Worm (Caenorhabditis elegans): Measurements from ENCODE around the gene sphk-1.

sphk-1 gene

DNA sequence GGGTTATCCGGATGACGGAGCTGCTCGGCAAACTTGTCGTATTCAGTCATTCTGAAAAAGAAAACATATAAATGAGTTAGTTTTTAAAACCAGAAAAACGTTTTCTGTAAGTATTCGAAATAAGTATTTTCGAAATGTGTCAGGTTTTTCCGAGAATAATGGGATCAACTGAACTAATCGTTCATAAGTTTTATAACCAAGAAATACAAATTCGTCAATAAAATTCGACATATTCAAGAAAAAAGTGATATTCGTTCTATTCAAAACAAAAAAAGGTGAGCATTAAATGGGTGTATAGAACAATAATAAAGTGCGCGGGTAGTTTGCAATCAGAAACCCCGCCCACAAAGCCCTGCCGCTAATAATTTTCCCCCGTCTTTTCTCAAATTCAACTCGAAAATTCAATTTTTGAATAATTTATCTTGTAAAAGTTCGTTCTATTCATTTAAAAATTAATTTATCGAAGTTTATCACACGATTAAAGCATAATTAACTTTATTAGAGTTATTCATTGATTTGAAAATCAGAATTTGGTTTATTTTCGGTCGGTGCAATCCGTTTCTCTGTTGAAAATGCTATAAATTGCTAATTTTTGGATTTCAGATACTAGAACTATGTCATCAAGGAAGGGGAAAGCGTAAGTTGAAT, 14.9 kb upstream of the sphk-1 start, which contains the start of the genes cyn-11 and T01B7.5:
cyn-11 (minus strand) TSS at position 51 of the 648 bp plus-strand sequence.
T01B7.5 (plus strand) TSS at position 598 of the 648 bp plus-strand sequence.
- TF ChIP-seq ztf-23 (GFP tag; IDR thresholded peaks at IDR 0.05) (peak; percentile 81), T22C8.4 (GFP tag; IDR thresholded peaks at IDR 0.05) (no peak), ztf-29 (GFP tag; IDR thresholded peaks at IDR 0.05) (no peak), klf-2 (GFP tag; conservative IDR thresholded peaks at IDR 0.05) (no peak), cog-1 (tag; optimal IDR thresholded peaks at IDR 0.05) (peak; percentile 10), flt-1 (GFP tag; IDR thresholded peaks at IDR 0.05) (peak; percentile 37), med-1 (GFP tag; optimal IDR thresholded peaks at IDR 0.05; ENCODE audit: insufficient read depth) (peak; percentile 46)

DNA sequence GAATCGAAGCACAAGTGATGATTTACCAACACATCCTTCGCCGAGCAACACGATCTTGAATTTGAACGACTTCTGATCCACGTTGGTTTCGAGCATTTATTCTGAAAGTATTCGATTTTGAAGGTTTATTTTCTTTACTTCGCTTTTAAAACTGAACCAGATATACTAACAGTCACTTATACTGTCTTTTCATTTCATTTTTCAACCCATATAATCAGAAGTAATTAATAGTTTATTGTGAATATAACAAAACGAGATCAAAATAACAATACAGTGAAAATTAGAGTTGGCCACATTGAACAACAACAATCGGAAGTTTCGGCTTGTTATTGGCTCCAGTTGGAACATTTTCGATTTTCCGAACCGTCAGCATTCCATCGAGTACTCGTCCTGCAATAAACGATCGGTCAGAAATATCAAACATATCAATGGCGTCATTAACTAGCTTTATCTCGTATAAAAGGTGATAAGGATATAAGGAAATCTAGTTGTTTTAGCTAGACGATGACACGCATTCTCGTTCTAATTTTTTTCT, 13.5 kb upstream of the sphk-1 start, which contains the start of the genes rab-21 and T01B7.13:
rab-21 (minus strand) TSS at position 101 of the 535 bp plus-strand sequence.
T01B7.13 (plus strand) TSS at position 485 of the 535 bp plus-strand sequence.
- TF ChIP-seq klf-2 (GFP tag; conservative IDR thresholded peaks at IDR 0.05) (no peak), ztf-29 (GFP tag; IDR thresholded peaks at IDR 0.05) (no peak), tab-1 (GFP tag; IDR thresholded peaks at IDR 0.05) (no peak), cog-1 (tag; optimal IDR thresholded peaks at IDR 0.05) (no peak), T22C8.4 (GFP tag; IDR thresholded peaks at IDR 0.05) (no peak), ref-1 (GFP tag; conservative IDR thresholded peaks at IDR 0.05) (no peak), flt-1 (GFP tag; IDR thresholded peaks at IDR 0.05) (no peak), med-1 (GFP tag; optimal IDR thresholded peaks at IDR 0.05; ENCODE audit: insufficient read depth) (no peak), ztf-23 (GFP tag; IDR thresholded peaks at IDR 0.05) (no peak)

DNA sequence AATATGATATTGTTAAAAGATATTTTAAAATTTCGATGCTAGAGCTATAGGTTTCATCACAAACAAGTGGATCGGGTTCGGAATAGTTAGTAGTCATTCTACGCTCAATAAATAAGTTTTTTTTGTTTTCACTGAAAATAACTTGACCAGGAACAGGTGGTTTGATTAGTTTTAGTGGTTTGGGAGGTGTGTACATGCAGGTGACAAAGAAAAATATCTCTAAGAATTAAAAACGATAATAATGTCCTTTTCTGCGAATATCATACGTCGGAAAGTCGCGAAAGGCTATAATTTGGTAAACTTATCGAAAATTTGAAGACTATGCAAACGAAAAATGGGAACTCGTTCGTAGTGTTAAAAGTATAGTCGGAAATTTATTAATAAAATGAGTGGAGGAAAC, 8.8 kb upstream of the sphk-1 start, which contains the start of gene srg-15:
srg-15 (minus strand) TSS at position 101 of the 400 bp plus-strand sequence.
- TF ChIP-seq ztf-23 (GFP tag; IDR thresholded peaks at IDR 0.05) = no peak
- TF ChIP-seq tab-1 (GFP tag; IDR thresholded peaks at IDR 0.05) = no peak
- TF ChIP-seq ztf-29 (GFP tag; IDR thresholded peaks at IDR 0.05) = no peak
- TF ChIP-seq med-1 (GFP tag; optimal IDR thresholded peaks at IDR 0.05; ENCODE audit: insufficient read depth) = no peak
- TF ChIP-seq ref-1 (GFP tag; conservative IDR thresholded peaks at IDR 0.05) = no peak
- no peak for TF ChIP-seq T22C8.4 (GFP tag; IDR thresholded peaks at IDR 0.05)
- TF ChIP-seq cog-1 (tag; optimal IDR thresholded peaks at IDR 0.05) = no peak
- no peak for TF ChIP-seq klf-2 (GFP tag; conservative IDR thresholded peaks at IDR 0.05)
- TF ChIP-seq flt-1 (GFP tag; IDR thresholded peaks at IDR 0.05) = no peak

DNA sequence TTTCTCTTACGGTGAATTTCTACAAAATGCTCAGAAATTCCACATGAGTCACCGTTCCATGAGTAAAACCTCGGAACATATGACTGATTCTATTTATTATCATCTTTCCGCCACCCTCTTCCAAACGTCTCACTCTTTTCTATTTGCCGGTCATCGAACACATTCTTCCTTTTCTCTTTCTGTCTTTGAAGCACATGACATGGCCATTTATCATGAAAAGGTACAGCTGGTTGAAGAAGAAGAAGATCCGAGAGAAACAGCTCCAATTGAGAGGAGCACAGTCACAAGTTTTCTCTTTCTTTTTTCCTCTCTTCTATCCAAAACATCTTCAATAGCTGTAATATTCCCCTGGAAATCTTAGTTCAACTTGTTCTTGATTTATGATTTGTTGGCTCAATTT, 5.6 kb upstream of the sphk-1 start, which contains the start of gene cup-16:
cup-16 (plus strand) TSS at position 132 of the 400 bp plus-strand sequence.
- TF ChIP-seq ztf-29 (GFP tag; IDR thresholded peaks at IDR 0.05) = no peak
- TF ChIP-seq ref-1 (GFP tag; conservative IDR thresholded peaks at IDR 0.05) = no peak
- no peak for TF ChIP-seq cog-1 (tag; optimal IDR thresholded peaks at IDR 0.05)
- TF ChIP-seq med-1 (GFP tag; optimal IDR thresholded peaks at IDR 0.05; ENCODE audit: insufficient read depth) = no peak
- no peak for TF ChIP-seq tab-1 (GFP tag; IDR thresholded peaks at IDR 0.05)
- TF ChIP-seq ztf-23 (GFP tag; IDR thresholded peaks at IDR 0.05) = no peak
- no peak for TF ChIP-seq klf-2 (GFP tag; conservative IDR thresholded peaks at IDR 0.05)
- no peak for TF ChIP-seq T22C8.4 (GFP tag; IDR thresholded peaks at IDR 0.05)
- TF ChIP-seq flt-1 (GFP tag; IDR thresholded peaks at IDR 0.05) = no peak

DNA sequence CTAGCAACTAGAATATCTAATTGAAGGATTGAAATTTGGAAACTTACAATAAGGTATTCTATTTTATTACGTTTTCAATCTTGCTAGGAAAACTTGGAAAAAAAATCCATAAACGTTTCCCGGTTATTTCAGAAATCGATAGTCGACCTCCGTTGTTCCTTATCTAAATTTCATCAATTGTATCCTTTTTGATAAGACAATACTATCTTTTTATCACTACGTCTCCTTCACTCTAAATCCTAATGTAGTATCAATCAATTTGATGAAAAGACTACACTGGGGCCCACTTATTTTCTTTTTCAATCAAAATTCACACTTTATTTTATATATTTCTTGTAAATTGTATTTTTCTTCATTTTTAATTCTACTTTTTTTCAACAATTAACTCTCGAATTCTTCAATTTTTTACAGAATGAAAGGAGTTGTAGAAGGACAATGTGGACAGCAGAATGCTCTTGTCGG, 3.0 kb upstream of the sphk-1 start, which contains the start of gene prx-5:
prx-5 (plus strand) TSS at position 412 of the 462 bp plus-strand sequence.
- TF ChIP-seq ref-1 (GFP tag; conservative IDR thresholded peaks at IDR 0.05) = no peak
- no peak for TF ChIP-seq ztf-29 (GFP tag; IDR thresholded peaks at IDR 0.05)
- no peak for TF ChIP-seq ztf-23 (GFP tag; IDR thresholded peaks at IDR 0.05)
- TF ChIP-seq cog-1 (tag; optimal IDR thresholded peaks at IDR 0.05) = no peak
- no peak for TF ChIP-seq klf-2 (GFP tag; conservative IDR thresholded peaks at IDR 0.05)
- no peak for TF ChIP-seq med-1 (GFP tag; optimal IDR thresholded peaks at IDR 0.05; ENCODE audit: insufficient read depth)
- TF ChIP-seq tab-1 (GFP tag; IDR thresholded peaks at IDR 0.05) = no peak
- TF ChIP-seq T22C8.4 (GFP tag; IDR thresholded peaks at IDR 0.05) = no peak
- TF ChIP-seq flt-1 (GFP tag; IDR thresholded peaks at IDR 0.05) = no peak

DNA sequence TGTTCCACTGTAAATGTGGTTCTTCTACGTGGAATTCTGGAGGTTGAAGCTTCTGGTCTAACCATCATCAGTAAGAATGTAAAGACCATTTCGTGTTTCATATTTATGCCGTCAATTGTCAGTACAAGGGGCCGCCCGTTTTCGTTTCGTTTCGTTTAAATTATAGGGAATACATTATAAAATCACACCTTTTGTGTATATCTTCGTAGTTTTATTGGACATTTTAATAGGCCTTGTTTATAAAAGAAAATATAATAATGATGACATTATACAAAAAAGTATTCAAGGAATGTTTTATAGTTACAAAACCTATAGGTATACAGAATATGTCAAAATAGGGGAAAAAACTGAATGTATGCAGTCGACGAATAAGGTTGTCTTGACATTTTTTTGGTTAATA, 2.3 kb upstream of the sphk-1 start, which contains the start of gene ceh-7:
ceh-7 (minus strand) TSS at position 101 of the 400 bp plus-strand sequence.
- TF ChIP-seq T22C8.4 (GFP tag; IDR thresholded peaks at IDR 0.05) (no peak), cog-1 (tag; optimal IDR thresholded peaks at IDR 0.05) (no peak), ztf-29 (GFP tag; IDR thresholded peaks at IDR 0.05) (no peak), flt-1 (GFP tag; IDR thresholded peaks at IDR 0.05) (no peak), ref-1 (GFP tag; conservative IDR thresholded peaks at IDR 0.05) (no peak)

DNA sequence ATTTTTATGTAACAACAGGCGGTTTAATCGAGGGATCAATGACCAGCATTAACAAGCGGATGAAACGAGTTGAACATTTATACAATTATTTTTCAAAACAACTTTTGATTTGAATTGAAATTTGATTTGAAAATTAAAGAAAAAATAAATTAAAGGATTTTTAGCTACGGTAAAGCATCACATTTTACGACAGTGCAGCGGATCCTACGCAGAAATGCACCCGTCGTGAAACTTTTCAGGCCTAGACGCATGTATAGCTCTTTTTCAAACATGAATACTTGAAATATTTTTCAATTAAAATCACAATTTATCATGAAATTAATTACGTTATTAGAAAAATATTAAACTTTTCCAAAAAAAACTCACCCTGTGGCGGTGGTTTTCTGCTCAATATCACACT, 410 bp downstream of the sphk-1 start:
- TF ChIP-seq cog-1 (tag; optimal IDR thresholded peaks at IDR 0.05) = no peak
- no peak for TF ChIP-seq klf-2 (GFP tag; conservative IDR thresholded peaks at IDR 0.05)
- no peak for TF ChIP-seq ztf-29 (GFP tag; IDR thresholded peaks at IDR 0.05)
- no peak for TF ChIP-seq ztf-23 (GFP tag; IDR thresholded peaks at IDR 0.05)
- TF ChIP-seq tab-1 (GFP tag; IDR thresholded peaks at IDR 0.05) = no peak
- TF ChIP-seq med-1 (GFP tag; optimal IDR thresholded peaks at IDR 0.05; ENCODE audit: insufficient read depth) = no peak
- TF ChIP-seq ref-1 (GFP tag; conservative IDR thresholded peaks at IDR 0.05) = no peak
- no peak for TF ChIP-seq flt-1 (GFP tag; IDR thresholded peaks at IDR 0.05)
- no peak for TF ChIP-seq T22C8.4 (GFP tag; IDR thresholded peaks at IDR 0.05)

DNA sequence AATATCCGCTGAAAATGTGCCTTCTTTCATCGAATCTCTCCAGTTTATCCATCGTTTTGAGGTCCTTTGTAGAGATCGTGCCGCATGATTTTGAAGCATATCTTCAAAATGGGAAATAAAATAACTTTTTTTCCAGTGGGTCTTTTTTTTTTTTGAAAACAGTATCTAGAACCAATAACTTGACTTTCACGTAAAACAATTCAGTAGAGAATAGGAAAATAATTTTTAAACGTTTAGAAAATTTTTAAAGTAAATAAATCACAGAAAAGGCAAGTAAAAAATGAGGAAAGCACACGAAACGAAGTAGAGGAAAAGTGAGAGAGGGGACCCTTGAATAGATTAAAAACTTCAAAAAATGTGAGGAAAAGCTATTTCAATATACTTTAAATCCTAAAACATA, 2.6 kb downstream of the sphk-1 start, which contains the start of gene chdh-1:
chdh-1 (minus strand) TSS at position 101 of the 400 bp plus-strand sequence.
- TF ChIP-seq klf-2 (GFP tag; conservative IDR thresholded peaks at IDR 0.05) (no peak), ztf-23 (GFP tag; IDR thresholded peaks at IDR 0.05) (no peak), tab-1 (GFP tag; IDR thresholded peaks at IDR 0.05) (no peak), ztf-29 (GFP tag; IDR thresholded peaks at IDR 0.05) (no peak), cog-1 (tag; optimal IDR thresholded peaks at IDR 0.05) (no peak), flt-1 (GFP tag; IDR thresholded peaks at IDR 0.05) (no peak), ref-1 (GFP tag; conservative IDR thresholded peaks at IDR 0.05) (no peak), med-1 (GFP tag; optimal IDR thresholded peaks at IDR 0.05; ENCODE audit: insufficient read depth) (no peak), T22C8.4 (GFP tag; IDR thresholded peaks at IDR 0.05) (no peak)

DNA sequence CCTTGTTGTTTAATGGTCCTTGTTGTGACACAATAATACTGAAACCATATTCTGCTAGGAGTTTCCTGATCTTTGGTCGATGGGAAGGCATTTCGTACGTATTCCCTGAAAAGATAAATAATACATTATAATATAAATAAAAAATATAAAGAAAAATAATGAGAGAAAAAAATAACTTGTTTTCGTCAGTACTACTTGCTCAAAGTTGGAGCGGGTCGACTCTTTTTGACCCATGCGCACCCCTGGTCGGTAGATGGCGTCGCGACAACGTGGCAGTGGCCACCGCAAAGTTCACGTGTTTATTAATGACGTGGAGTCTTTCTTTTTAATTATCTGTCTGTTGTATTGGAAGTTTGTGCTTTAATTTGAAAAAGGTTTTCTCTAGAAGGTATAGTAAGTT, 5.7 kb downstream of the sphk-1 start, which contains the start of gene C34C6.10:
C34C6.10 (minus strand) TSS at position 101 of the 400 bp plus-strand sequence.
- no peak for TF ChIP-seq ztf-23 (GFP tag; IDR thresholded peaks at IDR 0.05)
- TF ChIP-seq flt-1 (GFP tag; IDR thresholded peaks at IDR 0.05) = no peak
- no peak for TF ChIP-seq tab-1 (GFP tag; IDR thresholded peaks at IDR 0.05)
- TF ChIP-seq klf-2 (GFP tag; conservative IDR thresholded peaks at IDR 0.05) = no peak
- no peak for TF ChIP-seq ref-1 (GFP tag; conservative IDR thresholded peaks at IDR 0.05)
- TF ChIP-seq ztf-29 (GFP tag; IDR thresholded peaks at IDR 0.05) = no peak
- no peak for TF ChIP-seq cog-1 (tag; optimal IDR thresholded peaks at IDR 0.05)
- TF ChIP-seq T22C8.4 (GFP tag; IDR thresholded peaks at IDR 0.05) = no peak
- no peak for TF ChIP-seq med-1 (GFP tag; optimal IDR thresholded peaks at IDR 0.05; ENCODE audit: insufficient read depth)

Measured in whole organism, midembryonic.